Worm (Caenorhabditis elegans): ENCODE measurements around the gene cyb-1.

The cyb-1 gene

DNA sequence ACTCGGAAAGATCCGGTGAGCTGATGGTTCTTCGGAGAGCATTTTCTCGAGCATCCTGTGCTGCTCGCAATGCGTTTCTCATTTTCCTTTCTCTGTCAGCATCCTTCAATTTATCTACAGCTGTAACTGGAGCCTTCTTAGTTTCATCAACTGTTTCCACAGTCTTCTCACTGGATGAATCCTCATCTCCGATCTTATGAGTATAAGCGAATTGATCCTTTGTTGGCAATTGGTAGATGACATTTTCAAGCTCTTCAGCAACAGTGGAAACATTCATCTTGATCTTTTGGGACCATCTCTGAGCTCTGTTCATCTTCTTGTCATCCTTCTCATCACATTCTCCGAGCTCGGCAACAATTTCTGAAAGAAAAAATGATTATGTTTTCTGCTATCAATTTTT lies 44.3 kb downstream of the cyb-1 start:
- TF ChIP-seq fkh-10 (GFP tag; optimal IDR thresholded peaks at IDR 0.05) (no peak), tbx-7 (tag; optimal IDR thresholded peaks at IDR 0.05) (no peak), ceh-34 (tag; optimal IDR thresholded peaks at IDR 0.05) (no peak), hlh-30 (tag; optimal IDR thresholded peaks at IDR 0.05; ENCODE audit: insufficient read depth) (no peak), ceh-6 (GFP tag; optimal IDR thresholded peaks at IDR 0.05) (no peak), ttx-3 (tag; optimal IDR thresholded peaks at IDR 0.05) (no peak), unc-55 (GFP tag; optimal IDR thresholded peaks at IDR 0.05) (no peak), madf-2 (tag; optimal IDR thresholded peaks at IDR 0.05) (no peak), unc-3 (GFP tag; conservative IDR thresholded peaks at IDR 0.05) (no peak), unc-3 (tag; optimal IDR thresholded peaks at IDR 0.05) (no peak), ceh-30 (tag; optimal IDR thresholded peaks at IDR 0.05) (no peak), ceh-18 (tag; optimal IDR thresholded peaks at IDR 0.05) (no peak), sdc-2 (tag; optimal IDR thresholded peaks at IDR 0.05) (no peak), K09A11.1 (tag; optimal IDR thresholded peaks at IDR 0.05; ENCODE audit: insufficient read depth) (no peak), elt-2 (tag; optimal IDR thresholded peaks at IDR 0.05) (no peak), ets-4 (tag; optimal IDR thresholded peaks at IDR 0.05) (no peak), nhr-11 (tag; optimal IDR thresholded peaks at IDR 0.05) (no peak), tbx-2 (tag; optimal IDR thresholded peaks at IDR 0.05) (no peak), rnt-1 (tag; optimal IDR thresholded peaks at IDR 0.05) (no peak), ceh-14 (tag; optimal IDR thresholded peaks at IDR 0.05) (no peak), K02D7.2 (tag; optimal IDR thresholded peaks at IDR 0.05) (no peak)

DNA sequence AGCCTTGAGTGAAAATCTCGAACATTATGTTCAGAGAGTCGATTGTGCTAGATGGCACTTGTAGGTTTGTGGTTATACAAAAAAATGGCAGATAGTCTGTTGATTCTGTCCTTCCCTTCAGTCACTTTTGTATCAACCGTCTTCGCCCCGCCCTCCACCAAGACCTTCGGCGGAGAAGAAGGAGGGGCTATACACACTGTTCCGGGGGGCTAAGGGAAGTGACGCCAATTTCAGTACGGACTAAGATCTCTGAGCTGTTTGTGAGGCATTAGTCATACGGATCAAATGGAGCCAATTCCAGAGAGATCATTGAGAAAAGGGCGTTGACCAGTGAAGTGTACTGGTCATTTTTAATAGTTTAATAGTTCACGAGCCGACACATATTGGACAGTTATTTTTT lies 45.6 kb downstream of the cyb-1 start, which contains the start of gene swt-3:
swt-3 (minus strand) TSS at position 101 of the 400 bp plus-strand sequence.
- TF ChIP-seq nfya-1 (tag; optimal IDR thresholded peaks at IDR 0.05) (no peak), ref-2 (tag; optimal IDR thresholded peaks at IDR 0.05) (no peak), dve-1 (tag; optimal IDR thresholded peaks at IDR 0.05) (no peak), ceh-34 (tag; optimal IDR thresholded peaks at IDR 0.05) (no peak), ceh-48 (tag; optimal IDR thresholded peaks at IDR 0.05) (no peak), syd-9 (tag; optimal IDR thresholded peaks at IDR 0.05) (no peak), dmd-4 (tag; optimal IDR thresholded peaks at IDR 0.05; ENCODE audit: borderline replicate concordance) (no peak), pat-9 (tag; optimal IDR thresholded peaks at IDR 0.05) (no peak), K09A11.1 (tag; optimal IDR thresholded peaks at IDR 0.05; ENCODE audit: insufficient read depth) (no peak)

DNA sequence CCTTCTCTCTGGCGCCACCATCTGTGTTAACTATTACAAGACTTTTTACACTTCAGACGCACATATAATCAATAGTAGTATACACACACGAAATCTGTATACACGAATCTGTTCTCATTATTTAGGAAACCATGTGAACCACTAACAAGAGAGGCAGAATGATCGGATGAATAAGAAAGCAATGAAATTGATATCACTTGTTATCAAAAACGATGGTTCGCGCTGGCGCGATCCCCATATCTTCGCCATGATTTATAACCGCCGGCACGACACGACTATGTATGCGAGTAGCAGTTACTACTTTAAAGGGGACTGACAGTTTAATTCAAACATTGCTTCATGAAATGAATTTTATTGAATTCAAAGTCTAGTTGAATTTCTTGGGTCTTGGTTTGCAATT lies 46.3 kb downstream of the cyb-1 start:
- TF ChIP-seq fkh-10 (GFP tag; optimal IDR thresholded peaks at IDR 0.05) (no peak), hlh-6 (tag; optimal IDR thresholded peaks at IDR 0.05) (no peak), pros-1 (tag; optimal IDR thresholded peaks at IDR 0.05) (no peak), ceh-22 (tag; optimal IDR thresholded peaks at IDR 0.05) (no peak), ceh-9 (tag; optimal IDR thresholded peaks at IDR 0.05) (no peak), hlh-15 (tag; optimal IDR thresholded peaks at IDR 0.05) (no peak), K02D7.2 (tag; optimal IDR thresholded peaks at IDR 0.05) (no peak), unc-86 (tag; optimal IDR thresholded peaks at IDR 0.05) (no peak), lin-11 (tag; optimal IDR thresholded peaks at IDR 0.05) (no peak), K09A11.1 (tag; optimal IDR thresholded peaks at IDR 0.05; ENCODE audit: insufficient read depth) (no peak)

DNA sequence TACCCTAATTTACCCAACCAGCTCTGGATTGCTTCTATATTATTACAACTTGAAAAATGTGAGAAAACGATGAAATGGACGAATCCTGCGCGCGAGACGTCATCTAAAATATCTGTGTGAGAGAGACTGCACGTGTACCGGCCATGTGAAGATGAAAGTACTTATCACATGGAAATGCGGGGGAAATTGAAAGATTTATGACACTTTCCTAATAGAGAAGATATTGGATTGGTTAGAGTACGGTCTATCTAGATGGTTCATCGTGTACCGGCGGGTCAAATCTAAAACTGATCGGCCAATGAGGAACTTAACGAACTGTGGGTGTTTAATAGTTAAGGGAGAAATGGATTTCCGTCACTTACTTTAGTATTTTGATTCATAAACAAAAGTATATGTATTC lies 47.0 kb downstream of the cyb-1 start:
- TF ChIP-seq ceh-24 (tag; optimal IDR thresholded peaks at IDR 0.05) (no peak), T23F11.4 (GFP tag; optimal IDR thresholded peaks at IDR 0.05) (no peak), ceh-48 (tag; optimal IDR thresholded peaks at IDR 0.05) (no peak), fkh-10 (GFP tag; optimal IDR thresholded peaks at IDR 0.05) (no peak), ceh-45 (GFP tag; IDR thresholded peaks at IDR 0.05) (no peak), lim-6 (tag; optimal IDR thresholded peaks at IDR 0.05) (no peak), ceh-31 (tag; optimal IDR thresholded peaks at IDR 0.05) (no peak), ets-4 (tag; optimal IDR thresholded peaks at IDR 0.05) (no peak), hlh-6 (tag; optimal IDR thresholded peaks at IDR 0.05) (no peak), ceh-34 (tag; optimal IDR thresholded peaks at IDR 0.05) (no peak)
